Worm (Caenorhabditis elegans): ENCODE measurements around the gene ist-1.

The ist-1 gene

DNA sequence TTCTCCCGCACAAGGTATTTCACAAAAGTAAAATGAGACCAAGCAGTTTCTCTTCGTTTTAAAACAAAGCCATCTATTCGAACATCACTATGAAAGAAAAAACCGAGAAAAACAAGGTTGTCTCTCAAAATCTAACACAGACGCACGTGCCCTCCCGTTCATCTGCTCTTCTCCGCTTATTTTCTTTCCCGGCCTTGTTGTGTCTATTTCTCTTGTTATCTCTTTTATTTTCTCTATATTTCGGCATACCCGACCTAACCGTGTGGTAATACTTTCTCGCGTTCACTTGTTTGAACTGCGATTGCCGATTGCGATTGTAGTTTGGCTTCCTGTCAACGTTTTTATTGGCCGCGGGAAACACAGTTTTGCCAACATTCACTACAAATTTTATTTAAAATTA is 3.0 kb downstream of the ist-1 start:
- no peak for TF ChIP-seq pqm-1 (tag; optimal IDR thresholded peaks at IDR 0.05)
- TF ChIP-seq gei-8 (GFP tag; optimal IDR thresholded peaks at IDR 0.05), result no peak
- 0 out of 2 replicates have a peak, but pooled peaks have one; percentile 10 for TF ChIP-seq hmg-1.1 (GFP tag; IDR thresholded peaks at IDR 0.05)
- no peak for TF ChIP-seq lin-29 (GFP tag; IDR thresholded peaks at IDR 0.05)
- peak; percentile 48 for TF ChIP-seq nhr-77 (tag; optimal IDR thresholded peaks at IDR 0.05)
- no peak for TF ChIP-seq hif-1 (tag; optimal IDR thresholded peaks at IDR 0.05)
- TF ChIP-seq hlh-30 (tag; optimal IDR thresholded peaks at IDR 0.05; ENCODE audit: insufficient read depth), result peak; percentile 64
- no peak for TF ChIP-seq mes-2 (tag; optimal IDR thresholded peaks at IDR 0.05; ENCODE audit: poor library complexity, severe bottlenecking)
- TF ChIP-seq nhr-28 (tag; optimal IDR thresholded peaks at IDR 0.05), result peak; percentile 87
- TF ChIP-seq aha-1 (tag), result peak; percentile 42
- TF ChIP-seq mxl-3 (GFP tag; optimal IDR thresholded peaks at IDR 0.05), result peak; percentile 60
- peak; percentile 55 to 84 for TF ChIP-seq mdl-1 (tag; optimal IDR thresholded peaks at IDR 0.05)
- TF ChIP-seq nhr-48 (tag; optimal IDR thresholded peaks at IDR 0.05), result no peak
- TF ChIP-seq hlh-11 (tag; optimal IDR thresholded peaks at IDR 0.05), result peak; percentile 50
- TF ChIP-seq daf-16 (GFP tag; optimal IDR thresholded peaks at IDR 0.05), result no peak
- TF ChIP-seq daf-16 (tag; optimal IDR thresholded peaks at IDR 0.05), result peak; percentile 56
- TF ChIP-seq lsy-2 (tag; optimal IDR thresholded peaks at IDR 0.05), result peak in 1 of 2 experiments; percentile 33
- TF ChIP-seq ceh-28 (tag; optimal IDR thresholded peaks at IDR 0.05), result no peak

- TF ChIP-seq lin-15B (tag; optimal IDR thresholded peaks at IDR 0.05), result no peak
- no peak for TF ChIP-seq jun-1 (tag; optimal IDR thresholded peaks at IDR 0.05)
- TF ChIP-seq unc-62 (GFP tag; optimal IDR thresholded peaks at IDR 0.05 in 1 of 2), result peak in 1 of 2 experiments; percentile 94
- no peak for TF ChIP-seq unc-62 (tag; optimal IDR thresholded peaks at IDR 0.05)
- no peak for TF ChIP-seq nhr-11 (tag; optimal IDR thresholded peaks at IDR 0.05)
Measured at ce11 chrX:7131206-7131605, 4.8 kb downstream of the ist-1 start.

- TF ChIP-seq daf-16 (GFP tag; optimal IDR thresholded peaks at IDR 0.05) (no peak), daf-16 (tag; optimal IDR thresholded peaks at IDR 0.05) (peak; percentile 29), nhr-28 (tag; optimal IDR thresholded peaks at IDR 0.05) (peak; percentile 21), tag-97 (GFP tag; IDR thresholded peaks at IDR 0.05) (no peak), pqm-1 (tag; optimal IDR thresholded peaks at IDR 0.05) (peak; percentile 40), sdz-12 (GFP tag; optimal IDR thresholded peaks at IDR 0.05) (no peak), dmd-6 (GFP tag; IDR thresholded peaks at IDR 0.05) (peak; percentile 31; the same call in 1 of the 2 replicates), dve-1 (tag; optimal IDR thresholded peaks at IDR 0.05; ENCODE audit: insufficient read depth) (peak; percentile 27)
Measured at ce11 chrX:7139614-7140013, 13.2 kb downstream of the ist-1 start, which contains the start of gene clec-86. TSS of gene clec-86 (plus strand) at chrX:7139875.

DNA sequence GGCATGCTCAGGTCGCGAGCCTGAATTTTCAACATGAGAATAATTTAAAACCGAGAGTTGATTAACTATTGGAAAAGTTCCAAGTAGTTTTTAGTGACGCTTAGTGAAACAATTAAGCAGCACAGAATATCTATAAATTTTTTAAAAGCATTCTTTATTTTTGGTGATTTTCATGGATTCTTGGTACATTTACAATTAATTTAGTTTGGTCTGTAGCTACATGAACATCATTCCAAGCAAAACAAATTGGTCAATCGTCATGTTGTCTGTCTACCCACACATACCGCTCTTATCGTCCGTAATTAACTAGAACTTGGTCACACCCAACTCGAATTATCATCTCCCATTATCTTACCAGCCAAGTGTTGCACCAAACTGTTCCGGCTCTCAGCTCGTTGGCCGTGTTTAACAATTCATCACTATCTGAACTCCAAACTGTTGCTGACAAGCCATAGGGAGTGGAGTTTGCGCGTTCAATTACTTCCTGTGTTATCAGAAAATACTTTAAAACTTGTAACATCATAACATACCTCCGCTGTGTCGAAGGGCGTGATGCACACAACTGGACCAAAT is 14.3 kb downstream of the ist-1 start:
- TF ChIP-seq spr-1 (tag; optimal IDR thresholded peaks at IDR 0.05) (no peak), unc-62 (GFP tag; optimal IDR thresholded peaks at IDR 0.05 in 1 of 2) (peak in 1 of 2 experiments; percentile 95), unc-62 (tag; optimal IDR thresholded peaks at IDR 0.05) (no peak)

- TF ChIP-seq daf-16 (GFP tag; optimal IDR thresholded peaks at IDR 0.05) (no peak), daf-16 (tag; optimal IDR thresholded peaks at IDR 0.05) (no peak), ZK337.2 (GFP tag; IDR thresholded peaks at IDR 0.05) (no peak), daf-8 (GFP tag; IDR thresholded peaks at IDR 0.05) (no peak), hlh-30 (tag; optimal IDR thresholded peaks at IDR 0.05; ENCODE audit: insufficient read depth) (peak; percentile 46), lim-7 (GFP tag; IDR thresholded peaks at IDR 0.05) (no peak), ama-1 (optimal IDR thresholded peaks at IDR 0.05) (no peak), ZK546.5 (tag; optimal IDR thresholded peaks at IDR 0.05) (no peak), tra-1 (GFP tag; IDR thresholded peaks at IDR 0.05) (no peak), nhr-28 (tag; optimal IDR thresholded peaks at IDR 0.05) (peak; percentile 92), lsy-2 (tag; optimal IDR thresholded peaks at IDR 0.05) (no peak), daf-19 (GFP tag; conservative IDR thresholded peaks at IDR 0.05) (no peak), unc-39 (tag; optimal IDR thresholded peaks at IDR 0.05) (no peak), D1046.2 (GFP tag; IDR thresholded peaks at IDR 0.05) (no peak), mxl-3 (GFP tag; optimal IDR thresholded peaks at IDR 0.05) (no peak), mxl-2 (GFP tag; conservative IDR thresholded peaks at IDR 0.05) (no peak), snpc-1.2 (GFP tag; IDR thresholded peaks at IDR 0.05) (no peak), ztf-7 (tag; optimal IDR thresholded peaks at IDR 0.05) (no peak), hlh-11 (tag; optimal IDR thresholded peaks at IDR 0.05) (no peak), dve-1 (tag; optimal IDR thresholded peaks at IDR 0.05; ENCODE audit: insufficient read depth) (peak; percentile 39), nhr-76 (tag; optimal IDR thresholded peaks at IDR 0.05) (no peak)
Measured at ce11 chrX:7143515-7143914, 17.1 kb downstream of the ist-1 start, which contains the start of gene alh-10. TSS of gene alh-10 (minus strand) at chrX:7143641.

Data from whole organism, L4 larva.